Fruit fly (Drosophila melanogaster) whole organism, prepupa: ENCODE measurements around the gene CG18746.

Experiments used
- Blimp-1 ChIP-seq: fragments of 200-800 bp; sonication (Bioruptor generic); optimal IDR thresholded peaks from 3 replicates; lab custom pipeline; 2017; ENCODE audit warnings: missing biosample characterization, missing genetic modification characterization, mild to moderate bottlenecking, moderate library complexity, missing genetic modification reagents
- CG10631 ChIP-seq: fragments of 200-800 bp; sonication (Bioruptor generic); optimal IDR thresholded peaks from 2 replicates; lab custom pipeline; 2016; ENCODE audit warnings: missing biosample characterization, missing genetic modification characterization
- CG10669 ChIP-seq: fragments of 200-800 bp; sonication (Bioruptor generic); optimal IDR thresholded peaks from 3 replicates; lab custom pipeline; 2018; ENCODE audit warnings: missing biosample characterization, mild to moderate bottlenecking, missing genetic modification characterization, moderate library complexity
- CG11762 ChIP-seq: fragments of 200-800 bp; sonication (Bioruptor generic); optimal IDR thresholded peaks from 3 replicates; lab custom pipeline; 2016; ENCODE audit warnings: missing biosample characterization, missing genetic modification characterization; ENCODE audit not compliant: insufficient read depth
- CG11902 ChIP-seq: fragments of 200-800 bp; sonication (Bioruptor generic); optimal IDR thresholded peaks from 3 replicates; lab custom pipeline; 2016; ENCODE audit warnings: missing biosample characterization, missing genetic modification characterization
- CG15336 ChIP-seq: fragments of 200-800 bp; sonication (Bioruptor generic); IDR thresholded peaks from 2 replicates; pipeline ENCODE4 v1.3.6; 2022; ENCODE audit warnings: missing biosample characterization, missing genetic modification characterization
- CG1621 ChIP-seq: fragments of 200-800 bp; sonication (Bioruptor generic); optimal IDR thresholded peaks from 3 replicates; lab custom pipeline; 2018; ENCODE audit warnings: missing biosample characterization, mild to moderate bottlenecking, missing genetic modification characterization
- CG16779 ChIP-seq: fragments of 200-800 bp; sonication (Bioruptor generic); optimal IDR thresholded peaks from 3 replicates; lab custom pipeline; 2017; ENCODE audit warnings: missing biosample characterization, mild to moderate bottlenecking, missing genetic modification characterization
- CG3032 ChIP-seq: fragments of 200-800 bp; optimal IDR thresholded peaks from 2 replicates; lab custom pipeline; 2019; ENCODE audit warnings: missing biosample characterization, mild to moderate bottlenecking, missing genetic modification characterization, moderate library complexity
- CG31627 ChIP-seq: fragments of 200-800 bp; sonication (Bioruptor generic); optimal IDR thresholded peaks from 3 replicates; lab custom pipeline; 2016; ENCODE audit warnings: missing biosample characterization, missing genetic modification characterization
- CG32006 ChIP-seq: fragments of 200-800 bp; sonication (Bioruptor generic); optimal IDR thresholded peaks from 3 replicates; lab custom pipeline; 2017; ENCODE audit warnings: missing biosample characterization, mild to moderate bottlenecking, missing genetic modification characterization
- CG34406 ChIP-seq: fragments of 200-800 bp; sonication (Bioruptor generic); optimal IDR thresholded peaks from 3 replicates; lab custom pipeline; 2016; ENCODE audit warnings: missing biosample characterization, missing genetic modification characterization
- CG3919 ChIP-seq: fragments of 200-800 bp; sonication (Bioruptor generic); optimal IDR thresholded peaks from 3 replicates; lab custom pipeline; 2016; ENCODE audit warnings: missing biosample characterization, missing genetic modification characterization
- CG4318 ChIP-seq: fragments of 200-800 bp; sonication (Bioruptor generic); optimal IDR thresholded peaks from 3 replicates; lab custom pipeline; 2017; ENCODE audit warnings: missing biosample characterization, mild to moderate bottlenecking, missing genetic modification characterization
- CG6163 ChIP-seq: fragments of 200-800 bp; sonication (Bioruptor generic); IDR thresholded peaks from 3 replicates; pipeline ENCODE4 v1.3.6; 2022; ENCODE audit warnings: missing biosample characterization, missing genetic modification characterization
- CG6276 ChIP-seq: fragments of 200-800 bp; sonication (Bioruptor generic); optimal IDR thresholded peaks from 2 replicates; lab custom pipeline; 2017; ENCODE audit warnings: missing biosample characterization, mild to moderate bottlenecking, missing genetic modification characterization
- CG6808 ChIP-seq: fragments of 200-800 bp; sonication (Bioruptor generic); optimal IDR thresholded peaks from 3 replicates; lab custom pipeline; 2017; ENCODE audit warnings: missing biosample characterization, missing genetic modification characterization, mild to moderate bottlenecking, moderate library complexity, missing genetic modification reagents
- CG6854 ChIP-seq: fragments of 200-800 bp; sonication (Bioruptor generic); optimal IDR thresholded peaks from 2 replicates; lab custom pipeline; 2017; ENCODE audit warnings: missing biosample characterization, mild to moderate bottlenecking, missing genetic modification characterization
- CG8119 ChIP-seq: fragments of 200-800 bp; sonication (Bioruptor generic); IDR thresholded peaks from 3 replicates; pipeline ENCODE4 v1.3.6; 2022; ENCODE audit warnings: missing biosample characterization, missing genetic modification characterization
- CG8319 ChIP-seq: fragments of 200-800 bp; sonication (Bioruptor generic); optimal IDR thresholded peaks from 3 replicates; lab custom pipeline; 2016; ENCODE audit warnings: missing biosample characterization, missing genetic modification characterization
- CG8632 ChIP-seq: fragments of 200-800 bp; sonication (Bioruptor generic); optimal IDR thresholded peaks from 3 replicates; lab custom pipeline; 2016; ENCODE audit warnings: missing biosample characterization, missing genetic modification characterization
- CG9139 ChIP-seq: fragments of 200-800 bp; sonication (Bioruptor generic); optimal IDR thresholded peaks from 3 replicates; lab custom pipeline; 2017; ENCODE audit warnings: missing biosample characterization, mild to moderate bottlenecking, missing genetic modification characterization
- Eip75B ChIP-seq: fragments of 200-800 bp; sonication (Bioruptor generic); optimal IDR thresholded peaks from 3 replicates; lab custom pipeline; 2016; ENCODE audit warnings: missing biosample characterization, missing genetic modification characterization
- Eip78C ChIP-seq: fragments of 200-800 bp; sonication (Bioruptor generic); peaks from one replicate; lab custom pipeline; 2016; ENCODE audit warnings: missing biosample characterization, missing genetic modification characterization
- Eip93F ChIP-seq: fragments of 200-800 bp; sonication (Bioruptor generic); optimal IDR thresholded peaks from 2 replicates; lab custom pipeline; 2016; ENCODE audit warnings: missing biosample characterization, mild to moderate bottlenecking, missing genetic modification characterization
- Ets21C ChIP-seq: fragments of 200-800 bp; sonication (Bioruptor generic); optimal IDR thresholded peaks from 3 replicates; lab custom pipeline; 2016; ENCODE audit warnings: missing biosample characterization, missing genetic modification characterization
- Ets96B ChIP-seq: fragments of 200-800 bp; optimal IDR thresholded peaks from 2 replicates; lab custom pipeline; 2019; ENCODE audit warnings: missing biosample characterization, mild to moderate bottlenecking, missing genetic modification characterization, moderate library complexity
- Gug ChIP-seq: fragments of 200-800 bp; sonication (Bioruptor generic); IDR thresholded peaks from 2 replicates; pipeline ENCODE4 v1.3.6; 2022; ENCODE audit warnings: missing biosample characterization, missing genetic modification characterization
- Hr39 ChIP-seq: fragments of 200-800 bp; sonication (Bioruptor generic); optimal IDR thresholded peaks from 2 replicates; lab custom pipeline; 2016; ENCODE audit warnings: missing biosample characterization, missing genetic modification characterization
- Hr4 ChIP-seq: fragments of 200-800 bp; sonication (Bioruptor generic); optimal IDR thresholded peaks from 3 replicates; lab custom pipeline; 2016; ENCODE audit warnings: missing biosample characterization, missing genetic modification characterization
- Met ChIP-seq: fragments of 200-800 bp; sonication (Bioruptor generic); optimal IDR thresholded peaks from 3 replicates; lab custom pipeline; 2016; ENCODE audit warnings: missing biosample characterization, missing genetic modification characterization
- OdsH ChIP-seq: fragments of 200-800 bp; sonication (Bioruptor generic); optimal IDR thresholded peaks from 3 replicates; lab custom pipeline; 2016; ENCODE audit warnings: missing biosample characterization, missing genetic modification characterization
- Smox ChIP-seq: fragments of 200-800 bp; sonication (Bioruptor generic); optimal IDR thresholded peaks from 3 replicates; lab custom pipeline; 2016; ENCODE audit warnings: missing biosample characterization, missing genetic modification characterization
- Sox102F ChIP-seq: fragments of 200-800 bp; sonication (Bioruptor generic); optimal IDR thresholded peaks from 2 replicates; lab custom pipeline; 2016; ENCODE audit warnings: missing biosample characterization, mild to moderate bottlenecking, missing genetic modification characterization
- Sox14 ChIP-seq: fragments of 200-800 bp; sonication (Bioruptor generic); optimal IDR thresholded peaks from 3 replicates; lab custom pipeline; 2016; ENCODE audit warnings: missing biosample characterization, missing genetic modification characterization
- Sox15 ChIP-seq: fragments of 200-800 bp; sonication (Bioruptor generic); optimal IDR thresholded peaks from 3 replicates; lab custom pipeline; 2016; ENCODE audit warnings: missing biosample characterization, missing genetic modification characterization
- achi ChIP-seq: fragments of 200-800 bp; sonication (Bioruptor generic); optimal IDR thresholded peaks from 3 replicates; lab custom pipeline; 2016; ENCODE audit warnings: missing biosample characterization, missing genetic modification characterization
- acj6 ChIP-seq: fragments of 200-800 bp; sonication (Bioruptor generic); optimal IDR thresholded peaks from 3 replicates; lab custom pipeline; 2016; ENCODE audit warnings: missing biosample characterization, missing genetic modification characterization
- cyc ChIP-seq: fragments of 200-800 bp; sonication (Bioruptor generic); optimal IDR thresholded peaks from 3 replicates; lab custom pipeline; 2016; ENCODE audit warnings: missing biosample characterization, missing genetic modification characterization
- dac ChIP-seq: fragments of 200-800 bp; sonication (Bioruptor generic); optimal IDR thresholded peaks from 2 replicates; lab custom pipeline; 2017; ENCODE audit warnings: missing biosample characterization, mild to moderate bottlenecking, missing genetic modification characterization
- dsx ChIP-seq: fragments of 200-800 bp; optimal IDR thresholded peaks from 3 replicates; lab custom pipeline; 2019; ENCODE audit warnings: missing biosample characterization, mild to moderate bottlenecking, missing genetic modification characterization, moderate library complexity; ENCODE audit not compliant: poor library complexity, severe bottlenecking
- esn ChIP-seq: fragments of 200-800 bp; sonication (Bioruptor generic); optimal IDR thresholded peaks from 2 replicates; lab custom pipeline; 2016; ENCODE audit warnings: missing biosample characterization, mild to moderate bottlenecking, missing genetic modification characterization, moderate library complexity
- fd59A ChIP-seq: fragments of 200-800 bp; sonication (Bioruptor generic); optimal IDR thresholded peaks from 2 replicates; lab custom pipeline; 2017; ENCODE audit warnings: missing biosample characterization, mild to moderate bottlenecking, missing genetic modification characterization, missing genetic modification reagents
- fd85E ChIP-seq: fragments of 200-800 bp; sonication (Bioruptor generic); optimal IDR thresholded peaks from 3 replicates; lab custom pipeline; 2016; ENCODE audit warnings: missing biosample characterization, missing genetic modification characterization
- fkh ChIP-seq: fragments of 200-800 bp; sonication (Bioruptor generic); optimal IDR thresholded peaks from 3 replicates; lab custom pipeline; 2017; ENCODE audit warnings: missing biosample characterization, mild to moderate bottlenecking, missing genetic modification characterization, moderate library complexity
- lz ChIP-seq: fragments of 200-800 bp; sonication (Bioruptor generic); optimal IDR thresholded peaks from 3 replicates; lab custom pipeline; 2016; ENCODE audit warnings: missing biosample characterization, missing genetic modification characterization
- pdm3 ChIP-seq: fragments of 200-800 bp; sonication (Bioruptor generic); optimal IDR thresholded peaks from 3 replicates; lab custom pipeline; 2016; ENCODE audit warnings: missing biosample characterization, missing genetic modification characterization
- salr ChIP-seq, 2 experiments: fragments of 200-800 bp; sonication (Bioruptor generic); optimal IDR thresholded peaks; 3 replicates each; lab custom pipeline; 2016 to 2018; ENCODE audit warnings: missing biosample characterization in 2 of 2, missing genetic modification characterization in 2 of 2, mild to moderate bottlenecking in 1 of 2
- spab ChIP-seq: fragments of 200-800 bp; sonication (Bioruptor generic); optimal IDR thresholded peaks from 2 replicates; lab custom pipeline; 2017; ENCODE audit warnings: missing biosample characterization, mild to moderate bottlenecking, missing genetic modification characterization, missing genetic modification reagents
- svp ChIP-seq: fragments of 200-800 bp; sonication (Bioruptor generic); peaks from one replicate; lab custom pipeline; 2016; ENCODE audit warnings: missing biosample characterization, missing genetic modification characterization
- topi ChIP-seq: fragments of 200-800 bp; sonication (Bioruptor generic); optimal IDR thresholded peaks from 3 replicates; lab custom pipeline; 2016; ENCODE audit warnings: missing biosample characterization, missing genetic modification characterization
- vri ChIP-seq: fragments of 200-800 bp; sonication (Bioruptor generic); optimal IDR thresholded peaks from 3 replicates; lab custom pipeline; 2016; ENCODE audit warnings: missing biosample characterization, mild to moderate bottlenecking, missing genetic modification characterization

Gene CG18746

DNA sequence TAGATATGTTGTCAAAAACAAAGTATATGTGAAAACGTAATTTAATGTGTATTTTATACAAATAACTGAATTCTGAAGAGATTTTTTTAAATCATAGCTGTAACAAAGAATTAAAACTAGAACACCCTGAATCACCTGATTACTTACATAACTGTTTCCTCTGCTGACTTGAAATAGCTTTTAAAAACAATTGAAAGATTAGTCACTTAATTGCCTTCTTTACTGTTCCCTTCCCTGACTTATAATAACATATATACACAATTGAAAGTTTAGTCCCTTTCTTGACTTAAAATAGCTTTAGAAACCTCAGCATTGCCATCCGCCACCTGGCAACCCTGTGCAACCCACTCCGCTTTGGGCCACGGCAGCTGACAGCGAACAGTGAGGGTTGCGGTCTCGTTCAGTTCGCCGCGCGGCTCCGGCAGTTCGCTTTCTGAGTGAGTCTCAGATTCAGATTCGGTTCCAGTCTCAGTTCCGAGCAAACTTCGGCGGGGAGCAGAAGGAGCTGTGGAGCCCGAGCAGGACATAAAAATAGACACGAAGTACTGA, 24.1 kb upstream of the CG18746 start, which contains the start of gene CG34384:
CG34384 (plus strand) TSS at position 381 of the 549 bp plus-strand sequence.
- TF ChIP-seq dsx (GFP tag; lab: Kevin White, UChicago) (peak; percentile 0), CG11902 (GFP tag; lab: Kevin White, UChicago) (peak; percentile 12), CG8632 (GFP tag; lab: Kevin White, UChicago) (peak; percentile 19), svp (GFP tag; lab: Kevin White, UChicago) (peak; percentile 82), CG10669 (GFP tag; lab: Kevin White, UChicago) (peak; percentile 40), achi (GFP tag; lab: Kevin White, UChicago) (peak; percentile 28), CG3032 (peak; percentile 49), Sox102F (peak; percentile 5), Smox (peak; percentile 21), CG31627 (GFP tag; lab: Kevin White, UChicago) (peak; percentile 41), spab (GFP tag; lab: Kevin White, UChicago) (peak; percentile 60), dac (no peak), CG32006 (peak; percentile 57), CG4318 (GFP tag; lab: Kevin White, UChicago) (peak; percentile 3), OdsH (GFP tag; lab: Kevin White, UChicago) (peak; percentile 39), Sox15 (GFP tag; lab: Kevin White, UChicago) (no peak), Eip78C (GFP tag; lab: Kevin White, UChicago) (peak; percentile 82), cyc (GFP tag; lab: Kevin White, UChicago) (peak; percentile 27), esn (peak; percentile 56), Ets96B (tag; lab: Kevin White, UChicago) (peak; percentile 45), Ets21C (GFP tag; lab: Kevin White, UChicago) (peak; percentile 5), lz (peak; percentile 54), CG6854 (GFP tag; lab: Kevin White, UChicago) (no peak), CG34406 (GFP tag; lab: Kevin White, UChicago) (peak; percentile 19), CG1621 (tag; lab: Kevin White, UChicago) (no peak), CG9139 (GFP tag; lab: Kevin White, UChicago) (no peak), CG3919 (GFP tag; lab: Kevin White, UChicago) (peak; percentile 56), CG16779 (tag; lab: Kevin White, UChicago) (no peak), Eip75B (GFP tag; lab: Kevin White, UChicago) (peak; percentile 59), fd85E (GFP tag; lab: Kevin White, UChicago) (no peak), salr (GFP tag; optimal IDR thresholded peaks at IDR 0.05; lab: Kevin White, UChicago) (peak in 1 of 2 experiments; percentile 18), CG15336 (no peak), CG6163 (GFP tag; lab: Robert Waterston, UW) (no peak), CG8319 (GFP tag; lab: Kevin White, UChicago) (peak; percentile 5), Sox14 (peak; percentile 16), Hr4 (GFP tag; lab: Kevin White, UChicago) (peak; percentile 27), Hr39 (GFP tag; lab: Kevin White, UChicago) (peak; percentile 30), Gug (GFP tag; lab: Robert Waterston, UW) (no peak), acj6 (peak; percentile 30), Eip93F (GFP tag; lab: Kevin White, UChicago) (no peak), Met (GFP tag; lab: Kevin White, UChicago) (peak; percentile 48), fd59A (GFP tag; lab: Kevin White, UChicago) (peak; percentile 4), Blimp-1 (GFP tag; lab: Kevin White, UChicago) (peak; percentile 9), CG6808 (GFP tag; lab: Kevin White, UChicago) (peak; percentile 68), fkh (GFP tag; lab: Kevin White, UChicago) (no peak), CG11762 (GFP tag; lab: Kevin White, UChicago) (no peak), pdm3 (GFP tag; lab: Kevin White, UChicago) (peak; percentile 41), topi (GFP tag; lab: Kevin White, UChicago) (peak; percentile 42), CG8119 (GFP tag; lab: Robert Waterston, UW) (no peak), CG6276 (GFP tag; lab: Kevin White, UChicago) (no peak), vri (GFP tag; lab: Kevin White, UChicago) (no peak), CG10631 (GFP tag; lab: Kevin White, UChicago) (peak; percentile 31)
